4 fruit fly cellular contexts compared by ENCODE assay signal in genomic region chr2L:19035013-19035412, dm6.
A peak's percentile ranks its signal among the peaks of the same experiment; 100 is the strongest.
TF ChIP-seq lines count a peak whose summit lies in the region.

No protein-coding gene starts in this region.

- no peak for TF ChIP-seq CTCF in whole organism, embryonic (GFP tag; optimal IDR thresholded peaks at IDR 0.05; lab: Kevin White, UChicago)

TF ChIP-seq in whole organism, adult, 20 proteins besides CTCF, POLR2A, EP300 and RAD21:
- TF ChIP-seq Crg-1 (GFP tag; optimal IDR thresholded peaks at IDR 0.05; lab: Kevin White, UChicago), result no peak
- TF ChIP-seq tj (GFP tag; optimal IDR thresholded peaks at IDR 0.05; lab: Kevin White, UChicago), result peak; percentile 34
- TF ChIP-seq CG12768 (GFP tag; optimal IDR thresholded peaks at IDR 0.05; lab: Kevin White, UChicago), result no peak
- TF ChIP-seq CG33017 (tag; optimal IDR thresholded peaks at IDR 0.05; lab: Kevin White, UChicago), result no peak

TF ChIP-seq in whole organism, embryonic, 481 proteins besides CTCF, POLR2A, EP300 and RAD21:
- no peak for TF ChIP-seq amos (GFP tag; IDR thresholded peaks at IDR 0.05; lab: Robert Waterston, UW; ENCODE audit: partially characterized antibody)
- TF ChIP-seq CG17802 (tag; optimal IDR thresholded peaks at IDR 0.05; lab: Kevin White, UChicago), result no peak
- TF ChIP-seq ems (GFP tag; optimal IDR thresholded peaks at IDR 0.05; lab: Kevin White, UChicago), result no peak
- TF ChIP-seq sisA (GFP tag; IDR thresholded peaks at IDR 0.05; lab: Robert Waterston, UW), result no peak
- TF ChIP-seq CG10147 (GFP tag; optimal IDR thresholded peaks at IDR 0.05; lab: Kevin White, UChicago), result no peak
- no peak for TF ChIP-seq zfh2 (GFP tag; optimal IDR thresholded peaks at IDR 0.05; lab: Kevin White, UChicago)
- TF ChIP-seq Camta (GFP tag; optimal IDR thresholded peaks at IDR 0.05; lab: Kevin White, UChicago), result no peak
- TF ChIP-seq Deaf1 (tag; optimal IDR thresholded peaks at IDR 0.05; lab: Kevin White, UChicago), result peak; percentile 42
- TF ChIP-seq CG11696 (GFP tag; IDR thresholded peaks at IDR 0.05; lab: Robert Waterston, UW), result no peak
- TF ChIP-seq tna (GFP tag; IDR thresholded peaks at IDR 0.05; lab: Robert Waterston, UW; ENCODE audit: partially characterized antibody), result no peak
- TF ChIP-seq grn (GFP tag; optimal IDR thresholded peaks at IDR 0.05; lab: Kevin White, UChicago), result no peak
- no peak for TF ChIP-seq grau (tag; optimal IDR thresholded peaks at IDR 0.05; lab: Kevin White, UChicago)
- TF ChIP-seq knrl (GFP tag; IDR thresholded peaks at IDR 0.05; lab: Robert Waterston, UW; ENCODE audit: partially characterized antibody), result no peak
- no peak for TF ChIP-seq E2f1 (GFP tag; IDR thresholded peaks at IDR 0.05; lab: Robert Waterston, UW)
- TF ChIP-seq chif (GFP tag; optimal IDR thresholded peaks at IDR 0.05; lab: Kevin White, UChicago), result no peak
- TF ChIP-seq CG17361 (GFP tag; IDR thresholded peaks at IDR 0.05; lab: Robert Waterston, UW), result no peak
- no peak for TF ChIP-seq sd (tag; optimal IDR thresholded peaks at IDR 0.05; lab: Kevin White, UChicago)
- TF ChIP-seq CG34224 (GFP tag; IDR thresholded peaks at IDR 0.05; lab: Robert Waterston, UW; ENCODE audit: partially characterized antibody), result no peak
- TF ChIP-seq ci (GFP tag; IDR thresholded peaks at IDR 0.05; lab: Robert Waterston, UW), result no peak
- no peak for TF ChIP-seq Spps (tag; optimal IDR thresholded peaks at IDR 0.05; lab: Kevin White, UChicago)
- TF ChIP-seq Hr3 (GFP tag; optimal IDR thresholded peaks at IDR 0.05; lab: Kevin White, UChicago), result no peak
- peak; percentile 66 for TF ChIP-seq gcm (GFP tag; optimal IDR thresholded peaks at IDR 0.05; lab: Kevin White, UChicago)
- TF ChIP-seq CG2678 (tag; optimal IDR thresholded peaks at IDR 0.05; lab: Kevin White, UChicago), result no peak
- TF ChIP-seq cg (GFP tag; optimal IDR thresholded peaks at IDR 0.05; lab: Kevin White, UChicago), result peak; percentile 72
TF ChIP-seq in whole organism, embryonic: peak in this region for 3.

TF ChIP-seq in whole organism, prepupa, 60 proteins besides CTCF, POLR2A, EP300 and RAD21:
- TF ChIP-seq Eip78C (GFP tag; lab: Kevin White, UChicago) (no peak), CG11902 (GFP tag; optimal IDR thresholded peaks at IDR 0.05; lab: Kevin White, UChicago) (no peak), CG3032 (tag; optimal IDR thresholded peaks at IDR 0.05; lab: Kevin White, UChicago) (no peak), Ets21C (GFP tag; optimal IDR thresholded peaks at IDR 0.05; lab: Kevin White, UChicago) (no peak), dac (GFP tag; optimal IDR thresholded peaks at IDR 0.05; lab: Kevin White, UChicago) (no peak), Eip93F (GFP tag; optimal IDR thresholded peaks at IDR 0.05; lab: Kevin White, UChicago) (peak; percentile 37), fd85E (GFP tag; optimal IDR thresholded peaks at IDR 0.05; lab: Kevin White, UChicago) (no peak), vri (GFP tag; optimal IDR thresholded peaks at IDR 0.05; lab: Kevin White, UChicago) (no peak), CG32006 (GFP tag; optimal IDR thresholded peaks at IDR 0.05; lab: Kevin White, UChicago) (no peak), svp (GFP tag; lab: Kevin White, UChicago) (peak; percentile 90), lz (GFP tag; optimal IDR thresholded peaks at IDR 0.05; lab: Kevin White, UChicago) (no peak), acj6 (GFP tag; optimal IDR thresholded peaks at IDR 0.05; lab: Kevin White, UChicago) (no peak), spab (GFP tag; optimal IDR thresholded peaks at IDR 0.05; lab: Kevin White, UChicago) (no peak), Hr39 (GFP tag; optimal IDR thresholded peaks at IDR 0.05; lab: Kevin White, UChicago) (no peak)

TF ChIP-seq in whole organism, pupa, 21 proteins besides CTCF, POLR2A, EP300 and RAD21:
- TF ChIP-seq CG15710 (tag; optimal IDR thresholded peaks at IDR 0.05; lab: Kevin White, UChicago) (no peak), Pif1B (GFP tag; optimal IDR thresholded peaks at IDR 0.05; lab: Kevin White, UChicago) (peak; percentile 15)
